Worm (Caenorhabditis elegans): ENCODE data around the gene clx-1.

The clx-1 gene

DNA sequence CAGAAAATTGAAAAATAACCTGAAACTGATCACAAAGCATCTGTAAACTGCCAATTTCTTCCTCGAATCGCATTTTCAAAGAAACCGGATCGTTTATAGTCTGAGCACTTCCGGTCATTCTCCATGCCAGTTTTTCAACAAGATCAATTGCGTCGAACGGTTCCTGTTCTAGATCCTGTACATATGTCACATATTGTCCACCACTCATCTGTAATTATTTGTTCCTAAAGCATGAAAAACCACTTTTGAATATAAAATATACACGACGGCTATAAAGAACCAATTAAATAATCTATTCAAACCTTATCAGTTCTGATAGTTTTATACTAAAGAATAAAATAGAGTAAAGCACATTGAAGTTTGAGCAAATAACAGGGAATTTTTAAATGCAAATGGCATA is 47.8 kb downstream of the clx-1 start, which contains the start of gene sec-10:
Gene sec-10 (minus strand): TSS at position 208 of the 400 bp plus-strand sequence.
- TF ChIP-seq aly-2 (tag; optimal IDR thresholded peaks at IDR 0.05) (no peak), nhr-6 (tag; optimal IDR thresholded peaks at IDR 0.05) (no peak), mxl-2 (GFP tag; conservative IDR thresholded peaks at IDR 0.05) (no peak), spr-3 (GFP tag; optimal IDR thresholded peaks at IDR 0.05) (no peak), jun-1 (tag; optimal IDR thresholded peaks at IDR 0.05) (no peak), duxl-1 (tag; optimal IDR thresholded peaks at IDR 0.05; ENCODE audit: poor library complexity) (no peak), nhr-42 (GFP tag; IDR thresholded peaks at IDR 0.05) (no peak), nhr-77 (tag; optimal IDR thresholded peaks at IDR 0.05) (no peak), T26A8.4 (GFP tag; IDR thresholded peaks at IDR 0.05) (peak; percentile 64; the same call in 1 of the 2 replicates), nhr-25 (tag; optimal IDR thresholded peaks at IDR 0.05; ENCODE audit: borderline replicate concordance, insufficient read depth) (no peak), F26F4.8 (GFP tag; conservative IDR thresholded peaks at IDR 0.05) (no peak), T20F7.1 (GFP tag; optimal IDR thresholded peaks at IDR 0.05) (no peak), nhr-102 (tag; optimal IDR thresholded peaks at IDR 0.05) (no peak), hlh-30 (tag; optimal IDR thresholded peaks at IDR 0.05; ENCODE audit: insufficient read depth) (no peak), ceh-62 (tag; optimal IDR thresholded peaks at IDR 0.05) (no peak), hlh-11 (tag; optimal IDR thresholded peaks at IDR 0.05) (no peak), saeg-2 (GFP tag; IDR thresholded peaks at IDR 0.05) (no peak), pha-4 (GFP tag; IDR thresholded peaks at IDR 0.05) (no peak), pha-4 (tag; optimal IDR thresholded peaks at IDR 0.05) (no peak), spr-1 (tag; optimal IDR thresholded peaks at IDR 0.05) (no peak), madf-9 (GFP tag; conservative IDR thresholded peaks at IDR 0.05) (no peak), skn-1 (tag; optimal IDR thresholded peaks at IDR 0.05) (no peak), arid-1 (GFP tag; conservative IDR thresholded peaks at IDR 0.05) (0 out of 2 replicates have a peak, but pooled peaks have one; percentile 33), dve-1 (tag; optimal IDR thresholded peaks at IDR 0.05; ENCODE audit: insufficient read depth) (peak; percentile 57), nhr-28 (tag; optimal IDR thresholded peaks at IDR 0.05) (peak; percentile 68), set-16 (GFP tag; IDR thresholded peaks at IDR 0.05) (no peak), lin-38 (GFP tag; IDR thresholded peaks at IDR 0.05) (peak; percentile 43; the same call in 1 of the 2 replicates), php-3 (GFP tag; IDR thresholded peaks at IDR 0.05) (peak; percentile 63), ceh-28 (tag; optimal IDR thresholded peaks at IDR 0.05) (no peak), ceh-82 (tag; optimal IDR thresholded peaks at IDR 0.05) (no peak), zfp-3 (GFP tag; conservative IDR thresholded peaks at IDR 0.05) (peak; percentile 60; the same call in 1 of the 2 replicates), daf-16 (GFP tag; optimal IDR thresholded peaks at IDR 0.05) (no peak), daf-16 (tag; optimal IDR thresholded peaks at IDR 0.05) (peak; percentile 42), nhr-10 (tag; optimal IDR thresholded peaks at IDR 0.05) (no peak), dmd-6 (GFP tag; IDR thresholded peaks at IDR 0.05) (no peak), zip-11 (GFP tag; IDR thresholded peaks at IDR 0.05) (no peak), pqm-1 (tag; optimal IDR thresholded peaks at IDR 0.05) (peak; percentile 9)

ce11 chrIV:7783801-7784411 is 49.5 kb downstream of the clx-1 start, which contains the start of gene tag-321:
Gene tag-321 (minus strand): TSS chrIV:7783851.
- TF ChIP-seq gei-8 (GFP tag; optimal IDR thresholded peaks at IDR 0.05), result no peak
- TF ChIP-seq nhr-41 (GFP tag; IDR thresholded peaks at IDR 0.05), result no peak
- no peak for TF ChIP-seq nhr-48 (tag; optimal IDR thresholded peaks at IDR 0.05)
- TF ChIP-seq nhr-111 (GFP tag; optimal IDR thresholded peaks at IDR 0.05), result no peak
- no peak for TF ChIP-seq ces-1 (GFP tag; optimal IDR thresholded peaks at IDR 0.05)
- peak; percentile 28 for TF ChIP-seq mes-2 (tag; optimal IDR thresholded peaks at IDR 0.05; ENCODE audit: poor library complexity, severe bottlenecking)
- TF ChIP-seq zip-2 (tag; optimal IDR thresholded peaks at IDR 0.05), result no peak
- no peak for TF ChIP-seq lsy-2 (tag; optimal IDR thresholded peaks at IDR 0.05)
- TF ChIP-seq lin-15B (tag; optimal IDR thresholded peaks at IDR 0.05), result no peak
- TF ChIP-seq mdl-1 (tag; optimal IDR thresholded peaks at IDR 0.05), result no peak
- TF ChIP-seq nhr-42 (GFP tag; IDR thresholded peaks at IDR 0.05), result no peak
- TF ChIP-seq lin-1 (GFP tag; IDR thresholded peaks at IDR 0.05), result no peak
- peak; percentile 62 for TF ChIP-seq dve-1 (tag; optimal IDR thresholded peaks at IDR 0.05; ENCODE audit: insufficient read depth)
- peak; percentile 75 for TF ChIP-seq nhr-28 (tag; optimal IDR thresholded peaks at IDR 0.05)
- TF ChIP-seq lin-38 (GFP tag; IDR thresholded peaks at IDR 0.05), result no peak
- no peak for TF ChIP-seq daf-12 (tag; optimal IDR thresholded peaks at IDR 0.05)
- TF ChIP-seq dmd-6 (GFP tag; IDR thresholded peaks at IDR 0.05), result peak; percentile 60
- TF ChIP-seq aly-2 (tag; optimal IDR thresholded peaks at IDR 0.05), result no peak
- TF ChIP-seq hlh-11 (tag; optimal IDR thresholded peaks at IDR 0.05), result peak; percentile 36
- no peak for TF ChIP-seq dmd-8 (GFP tag; IDR thresholded peaks at IDR 0.05)
- TF ChIP-seq zag-1 (tag; optimal IDR thresholded peaks at IDR 0.05), result no peak

All from whole organism, L4 larva.